Worm (Caenorhabditis elegans) whole organism, mixed stage, embryonic: ENCODE measurements around the gene spcs-2.

Source experiments
- blmp-1 ChIP-seq: fragments of 150-350 bp; optimal IDR thresholded peaks from 2 replicates; lab custom pipeline; 2014; ENCODE audit warnings: missing biosample characterization, missing genetic modification characterization
- ceh-43 ChIP-seq: fragments of 200-800 bp; sonication (Bioruptor generic); optimal IDR thresholded peaks from 2 replicates; lab custom pipeline; 2018; ENCODE audit warnings: mild to moderate bottlenecking, missing genetic modification characterization, moderate library complexity, missing compliant biosample characterization
- ces-1 ChIP-seq: fragments of 150-350 bp; optimal IDR thresholded peaks from 2 replicates; lab custom pipeline; 2014; ENCODE audit warnings: missing biosample characterization, missing genetic modification reagents, missing genetic modification characterization
- elt-1 ChIP-seq: sonication (generic microtip); optimal IDR thresholded peaks from 2 replicates; lab custom pipeline; 2017; ENCODE audit warnings: missing genetic modification characterization, mild to moderate bottlenecking, missing compliant biosample characterization, antibody characterized with exemption, moderate library complexity, borderline replicate concordance; ENCODE audit not compliant: insufficient read depth
- mab-5 ChIP-seq: fragments of 150-350 bp; optimal IDR thresholded peaks from 2 replicates; lab custom pipeline; 2014; ENCODE audit warnings: missing biosample characterization, missing genetic modification characterization
- mls-2 ChIP-seq: sonication (generic microtip); optimal IDR thresholded peaks from 2 replicates; lab custom pipeline; 2016; ENCODE audit warnings: mild to moderate bottlenecking, missing genetic modification characterization, moderate library complexity, missing compliant biosample characterization
- nhr-2 ChIP-seq: fragments of 150-350 bp; optimal IDR thresholded peaks from 2 replicates; lab custom pipeline; 2014; ENCODE audit warnings: missing biosample characterization, missing genetic modification characterization
- nhr-237 ChIP-seq: fragments of 150-350 bp; optimal IDR thresholded peaks from 2 replicates; lab custom pipeline; 2014; ENCODE audit warnings: missing biosample characterization, missing genetic modification characterization
- nhr-28 ChIP-seq: fragments of 150-350 bp; optimal IDR thresholded peaks from 2 replicates; lab custom pipeline; 2014; ENCODE audit warnings: missing biosample characterization, missing genetic modification characterization
- nhr-76 ChIP-seq: sonication (generic microtip); optimal IDR thresholded peaks from 2 replicates; lab custom pipeline; 2017; ENCODE audit warnings: missing biosample characterization, missing genetic modification characterization
- snpc-4 ChIP-seq: fragments of 150-350 bp; optimal IDR thresholded peaks from 2 replicates; lab custom pipeline; 2014; ENCODE audit warnings: missing biosample characterization, missing genetic modification characterization
- sptf-1 ChIP-seq: sonication (generic microtip); optimal IDR thresholded peaks from 2 replicates; lab custom pipeline; 2017; ENCODE audit warnings: mild to moderate bottlenecking, missing genetic modification characterization, moderate library complexity, missing compliant biosample characterization
- unc-62 ChIP-seq: fragments of 150-350 bp; optimal IDR thresholded peaks from 2 replicates; lab custom pipeline; 2014; ENCODE audit warnings: missing biosample characterization, missing genetic modification reagents, missing genetic modification characterization
- ztf-11 ChIP-seq: fragments of 150-350 bp; optimal IDR thresholded peaks from 2 replicates; lab custom pipeline; 2014; ENCODE audit warnings: missing biosample characterization, missing genetic modification characterization

DNA sequence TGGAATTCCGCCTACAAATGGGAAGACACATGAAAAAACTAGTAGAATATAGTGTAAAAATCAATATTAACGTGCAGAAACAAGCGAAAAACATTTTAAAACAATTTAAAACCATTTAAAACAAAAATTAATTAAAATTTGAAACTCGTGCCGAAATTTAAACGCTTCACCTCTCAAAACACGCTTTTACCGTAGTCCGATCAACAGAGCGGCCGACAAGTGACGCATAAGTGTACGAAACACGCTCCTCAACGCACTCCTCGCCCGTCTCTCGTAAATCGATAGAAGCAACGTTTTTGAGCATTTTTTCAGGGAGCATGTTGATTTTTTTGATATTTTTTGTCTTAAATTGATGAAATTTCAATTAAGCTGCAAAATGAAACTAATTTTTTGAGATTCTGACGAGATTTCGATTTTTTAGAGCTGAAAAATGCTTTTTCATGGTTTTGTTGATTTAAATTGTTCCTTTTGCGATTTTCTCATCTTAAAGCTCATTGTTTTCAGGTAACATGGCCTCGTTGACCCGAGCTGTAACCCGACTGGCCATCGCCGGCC is 30.2 kb downstream of the spcs-2 start, which contains the start of gene cox-5A:
- peak; percentile 90 for TF ChIP-seq sptf-1 (tag; lab: Kevin White, UChicago)
- peak; percentile 96 for TF ChIP-seq ces-1
- no peak for TF ChIP-seq nhr-28 (tag; lab: Kevin White, UChicago)
- TF ChIP-seq blmp-1 (tag; lab: Kevin White, UChicago): no peak
- peak; percentile 9 for TF ChIP-seq nhr-76 (tag; lab: Kevin White, UChicago)
- no peak for TF ChIP-seq snpc-4 (tag; lab: Kevin White, UChicago)
- TF ChIP-seq ztf-11 (tag; lab: Kevin White, UChicago): peak; percentile 78
- peak; percentile 97 for TF ChIP-seq nhr-237
- peak; percentile 76 for TF ChIP-seq ceh-43
- peak; percentile 83 for TF ChIP-seq unc-62
- no peak for TF ChIP-seq elt-1 (tag; lab: Kevin White, UChicago)
- peak; percentile 80 for TF ChIP-seq mab-5 (tag; lab: Kevin White, UChicago)
- TF ChIP-seq nhr-2: peak; percentile 40
- TF ChIP-seq mls-2: peak; percentile 89
